Worm (Caenorhabditis elegans): Measurements from ENCODE around the gene rpac-19.

- TF ChIP-seq nhr-76 (tag; optimal IDR thresholded peaks at IDR 0.05) (no peak), nhr-237 (tag; optimal IDR thresholded peaks at IDR 0.05) (no peak), ceh-28 (tag; optimal IDR thresholded peaks at IDR 0.05) (no peak), nhr-28 (tag; optimal IDR thresholded peaks at IDR 0.05) (no peak), snpc-4 (tag; optimal IDR thresholded peaks at IDR 0.05) (no peak), Y75B8A.6 (GFP tag; IDR thresholded peaks at IDR 0.05) (no peak), F37D6.2 (tag; optimal IDR thresholded peaks at IDR 0.05) (no peak), T20F7.1 (GFP tag; optimal IDR thresholded peaks at IDR 0.05) (no peak), lin-13 (GFP tag; optimal IDR thresholded peaks at IDR 0.05) (no peak), zag-1 (tag; optimal IDR thresholded peaks at IDR 0.05) (no peak)
Observed at ce11 chrIII:9662266-9662959, 32.7 kb upstream of the rpac-19 start.

All from whole organism, L4 larva.